Worm (Caenorhabditis elegans): ENCODE data around the gene F59C12.3.

The F59C12.3 gene

DNA sequence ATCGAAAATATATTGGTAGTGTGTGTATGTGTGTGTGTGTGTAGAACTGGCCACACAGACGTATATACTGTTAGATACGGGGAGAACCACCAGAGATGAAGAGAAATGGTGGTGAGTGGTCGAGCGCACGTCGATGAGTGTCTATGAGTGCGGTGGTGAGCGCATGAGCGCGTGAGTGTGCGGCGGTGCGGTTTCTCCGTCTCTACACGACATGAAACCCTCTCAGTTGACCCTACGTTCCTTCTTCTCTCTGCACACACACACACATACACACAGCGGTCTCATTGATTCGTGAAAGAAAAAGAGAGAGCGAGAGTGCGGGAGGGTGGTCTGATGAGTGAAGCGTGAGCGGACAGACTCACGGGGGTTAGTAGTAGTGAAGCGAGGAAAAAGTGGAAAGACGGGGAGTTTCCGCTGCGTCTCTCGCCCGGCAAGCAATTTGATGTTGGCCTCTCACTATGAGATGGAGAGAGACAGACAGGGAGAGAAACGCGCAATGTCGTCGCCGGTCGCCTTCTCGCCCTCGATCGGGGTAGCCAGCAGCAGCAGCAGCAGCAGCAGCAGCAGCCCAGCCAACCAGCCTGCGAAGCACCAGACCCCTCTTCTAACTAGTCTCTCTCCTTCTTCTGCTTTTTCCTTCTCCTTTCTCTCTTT lies 3.1 kb upstream of the F59C12.3 start (continued):
- TF ChIP-seq unc-62 (GFP tag; optimal IDR thresholded peaks at IDR 0.05 in 1 of 2) (peak in 1 of 2 experiments; percentile 100), unc-62 (tag; optimal IDR thresholded peaks at IDR 0.05) (peak; percentile 6), ZK546.5 (tag; optimal IDR thresholded peaks at IDR 0.05) (peak in 1 of 2 experiments; percentile 34), nhr-111 (GFP tag; optimal IDR thresholded peaks at IDR 0.05) (peak; percentile 39), skn-1 (tag; optimal IDR thresholded peaks at IDR 0.05) (peak; percentile 65), mdl-1 (tag; optimal IDR thresholded peaks at IDR 0.05) (peak; percentile 92 to 97), T20F7.1 (GFP tag; optimal IDR thresholded peaks at IDR 0.05) (peak; percentile 87), D1046.2 (GFP tag; IDR thresholded peaks at IDR 0.05) (no peak), F37D6.2 (tag; optimal IDR thresholded peaks at IDR 0.05) (peak; percentile 86), mxl-3 (GFP tag; optimal IDR thresholded peaks at IDR 0.05) (peak; percentile 92), lin-1 (GFP tag; IDR thresholded peaks at IDR 0.05) (peak; percentile 87), lsy-2 (tag; optimal IDR thresholded peaks at IDR 0.05) (peak; percentile 86 to 87), nhr-41 (GFP tag; IDR thresholded peaks at IDR 0.05) (peak; percentile 66; the same call in 1 of the 2 replicates), arid-1 (GFP tag; conservative IDR thresholded peaks at IDR 0.05) (peak; percentile 81), unc-130 (GFP tag; optimal IDR thresholded peaks at IDR 0.05) (no peak), ces-1 (GFP tag; optimal IDR thresholded peaks at IDR 0.05) (no peak), mep-1 (tag; optimal IDR thresholded peaks at IDR 0.05) (peak; percentile 99), mdt-29 (GFP tag; IDR thresholded peaks at IDR 0.05) (peak; percentile 36; the same call in 1 of the 2 replicates), hlh-11 (tag; optimal IDR thresholded peaks at IDR 0.05) (peak; percentile 99), vab-7 (GFP tag; IDR thresholded peaks at IDR 0.05) (peak; percentile 78), F44E2.7 (GFP tag; IDR thresholded peaks at IDR 0.05) (no peak), ceh-28 (tag; optimal IDR thresholded peaks at IDR 0.05) (peak; percentile 85), dmd-6 (GFP tag; IDR thresholded peaks at IDR 0.05) (peak; percentile 97), php-3 (GFP tag; IDR thresholded peaks at IDR 0.05) (peak; percentile 80), daf-19 (GFP tag; conservative IDR thresholded peaks at IDR 0.05) (no peak), nhr-6 (tag; optimal IDR thresholded peaks at IDR 0.05) (peak; percentile 92), saeg-2 (GFP tag; IDR thresholded peaks at IDR 0.05) (peak; percentile 92), duxl-1 (tag; optimal IDR thresholded peaks at IDR 0.05; ENCODE audit: poor library complexity) (peak; percentile 29), gei-8 (GFP tag; optimal IDR thresholded peaks at IDR 0.05) (peak; percentile 93), fkh-10 (GFP tag; optimal IDR thresholded peaks at IDR 0.05) (peak; percentile 57)

DNA sequence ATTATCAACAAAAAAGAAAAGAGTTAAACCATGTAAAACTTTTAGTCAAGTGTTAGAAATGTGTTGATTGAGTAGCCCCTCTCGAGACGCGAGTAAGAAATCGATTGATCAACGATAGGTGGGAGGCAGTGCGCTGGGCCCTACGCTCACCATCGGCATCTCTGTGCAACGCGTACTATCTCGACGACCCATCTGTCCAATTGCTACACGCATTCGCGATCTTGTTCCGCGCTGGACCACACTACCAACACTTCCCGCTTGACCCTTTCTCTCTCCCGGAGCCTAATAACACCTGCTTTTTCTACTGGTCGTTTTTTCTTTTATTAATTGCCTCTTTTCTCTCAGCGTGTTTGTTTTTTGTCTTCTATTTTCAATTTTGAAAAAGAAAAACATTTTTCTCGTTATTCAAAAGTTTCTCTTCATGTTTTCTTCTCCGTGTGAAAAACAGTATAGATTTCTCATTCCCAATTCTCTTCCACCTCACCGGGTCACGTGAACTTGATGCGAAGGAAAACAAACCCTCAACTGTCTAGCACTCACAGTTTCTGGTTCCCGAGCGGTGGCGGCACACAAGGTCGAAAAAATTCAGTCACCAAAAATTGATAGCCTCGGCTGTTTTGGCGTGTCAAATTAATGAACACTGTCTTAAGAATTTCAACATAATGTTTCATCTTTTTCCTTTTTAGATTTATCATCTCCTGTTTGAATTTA lies 2.2 kb upstream of the F59C12.3 start:
- TF ChIP-seq hlh-11 (tag; optimal IDR thresholded peaks at IDR 0.05) (peak; percentile 60), zag-1 (tag; optimal IDR thresholded peaks at IDR 0.05) (no peak), hlh-30 (tag; optimal IDR thresholded peaks at IDR 0.05; ENCODE audit: insufficient read depth) (peak; percentile 61), nhr-28 (tag; optimal IDR thresholded peaks at IDR 0.05) (peak; percentile 15), hmg-1.1 (GFP tag; IDR thresholded peaks at IDR 0.05) (peak; percentile 46), mep-1 (tag; optimal IDR thresholded peaks at IDR 0.05) (peak; percentile 7), jun-1 (tag; optimal IDR thresholded peaks at IDR 0.05) (peak; percentile 8), fos-1 (tag; optimal IDR thresholded peaks at IDR 0.05) (no peak), aha-1 (tag) (peak; percentile 62), set-16 (GFP tag; IDR thresholded peaks at IDR 0.05) (0 out of 2 replicates have a peak, but pooled peaks have one; percentile 20), mes-2 (tag; optimal IDR thresholded peaks at IDR 0.05; ENCODE audit: poor library complexity, severe bottlenecking) (peak; percentile 37), ceh-44 (GFP tag; IDR thresholded peaks at IDR 0.05) (no peak), tra-1 (GFP tag; IDR thresholded peaks at IDR 0.05) (0 out of 2 replicates have a peak, but pooled peaks have one; percentile 14), ceh-28 (tag; optimal IDR thresholded peaks at IDR 0.05) (peak; percentile 34), rbr-2 (tag; optimal IDR thresholded peaks at IDR 0.05) (peak; percentile 35), daf-16 (GFP tag; optimal IDR thresholded peaks at IDR 0.05) (peak in 1 of 2 experiments; percentile 80), daf-16 (tag; optimal IDR thresholded peaks at IDR 0.05) (peak; percentile 9), tag-97 (GFP tag; IDR thresholded peaks at IDR 0.05) (no peak)
